Fruit fly (Drosophila melanogaster): ENCODE data around the gene Ddrgk1.

The Ddrgk1 gene

dm6 chr3R:21203135-21203534 lies 11.7 kb upstream of the Ddrgk1 start (continued):
- TF ChIP-seq CG2678 (tag; optimal IDR thresholded peaks at IDR 0.05) (no peak), cas (GFP tag; IDR thresholded peaks at IDR 0.05) (no peak), C15 (GFP tag; IDR thresholded peaks at IDR 0.05) (no peak), tx (GFP tag; optimal IDR thresholded peaks at IDR 0.05) (no peak), Adf1 (GFP tag; IDR thresholded peaks at IDR 0.05) (no peak), CG6654 (GFP tag; optimal IDR thresholded peaks at IDR 0.05) (no peak), Hr3 (GFP tag; optimal IDR thresholded peaks at IDR 0.05) (no peak), CG4404 (GFP tag; IDR thresholded peaks at IDR 0.05) (no peak), ase (GFP tag; IDR thresholded peaks at IDR 0.05) (no peak), sd (tag; optimal IDR thresholded peaks at IDR 0.05) (no peak), lola (GFP tag; optimal IDR thresholded peaks at IDR 0.05) (no peak), CG5953 (GFP tag; IDR thresholded peaks at IDR 0.05) (no peak), h (optimal IDR thresholded peaks at IDR 0.05) (no peak), gem (tag; optimal IDR thresholded peaks at IDR 0.05) (no peak), CG14710 (tag; optimal IDR thresholded peaks at IDR 0.05) (no peak), ranshi (GFP tag; IDR thresholded peaks at IDR 0.05) (no peak), Blimp-1 (GFP tag; optimal IDR thresholded peaks at IDR 0.05) (no peak), Sin3A (optimal IDR thresholded peaks at IDR 0.05) (no peak), crp (GFP tag; optimal IDR thresholded peaks at IDR 0.05) (no peak), CG7963 (GFP tag; IDR thresholded peaks at IDR 0.05; ENCODE audit: partially characterized antibody) (no peak), bowl (GFP tag; IDR thresholded peaks at IDR 0.05) (no peak), oc (tag; optimal IDR thresholded peaks at IDR 0.05) (no peak), Trl (optimal IDR thresholded peaks at IDR 0.05) (no peak), Trl (GFP tag; optimal IDR thresholded peaks at IDR 0.05) (no peak), Asciz (GFP tag; optimal IDR thresholded peaks at IDR 0.05) (no peak), schlank (tag; optimal IDR thresholded peaks at IDR 0.05) (no peak), CG14667 (GFP tag; IDR thresholded peaks at IDR 0.05) (no peak), CG3838 (GFP tag; optimal IDR thresholded peaks at IDR 0.05) (no peak), CG7987 (GFP tag; optimal IDR thresholded peaks at IDR 0.05) (peak; percentile 32), otp (GFP tag; IDR thresholded peaks at IDR 0.05) (no peak), CG8089 (GFP tag; optimal IDR thresholded peaks at IDR 0.05) (no peak), CHES-1-like (GFP tag; optimal IDR thresholded peaks at IDR 0.05) (no peak), CG3726 (GFP tag; IDR thresholded peaks at IDR 0.05) (no peak), CG2889 (GFP tag; IDR thresholded peaks at IDR 0.05) (no peak), HLHmδ (GFP tag; optimal IDR thresholded peaks at IDR 0.05) (no peak), CG11696 (GFP tag; IDR thresholded peaks at IDR 0.05) (no peak), Myb (GFP tag; optimal IDR thresholded peaks at IDR 0.05) (no peak), CG34422 (GFP tag; IDR thresholded peaks at IDR 0.05) (no peak), ken (GFP tag; IDR thresholded peaks at IDR 0.05) (no peak), MBD-R2 (GFP tag; IDR thresholded peaks at IDR 0.05) (no peak), CG11085 (GFP tag; IDR thresholded peaks at IDR 0.05) (no peak), CG9437 (GFP tag; optimal IDR thresholded peaks at IDR 0.05) (peak; percentile 97), Oli (tag; optimal IDR thresholded peaks at IDR 0.05) (no peak), CG12155 (GFP tag; optimal IDR thresholded peaks at IDR 0.05) (no peak), Lhr (GFP tag; optimal IDR thresholded peaks at IDR 0.05) (no peak), vnd (GFP tag; IDR thresholded peaks at IDR 0.05; ENCODE audit: partially characterized antibody) (0 out of 3 replicates have a peak, but pooled peaks have one; percentile 24), mirr (GFP tag; optimal IDR thresholded peaks at IDR 0.05) (no peak), unpg (GFP tag; optimal IDR thresholded peaks at IDR 0.05) (no peak), amos (GFP tag; IDR thresholded peaks at IDR 0.05; ENCODE audit: partially characterized antibody) (peak; percentile 48; the same call in 1 of the 2 replicates), CG10462 (GFP tag; optimal IDR thresholded peaks at IDR 0.05) (no peak), CG43689 (GFP tag; IDR thresholded peaks at IDR 0.05) (no peak), CG11093 (GFP tag; IDR thresholded peaks at IDR 0.05) (no peak), CTCF (GFP tag; optimal IDR thresholded peaks at IDR 0.05) (peak; percentile 69), odd (GFP tag; optimal IDR thresholded peaks at IDR 0.05) (no peak)
